Fruit fly (Drosophila melanogaster) S2 (cell line): ENCODE measurements around the gene CG12520.
A peak's percentile ranks its signal among the peaks of the same experiment; 100 is the strongest.

Experiments
- CG8478 ChIP-seq: fragments of >200 bp; optimal IDR thresholded peaks from 2 replicates; lab custom pipeline; 2018
- CTCF ChIP-seq, 2 experiments: fragments of >200 bp; optimal IDR thresholded peaks; 2 replicates each; lab custom pipeline; 2018

DNA sequence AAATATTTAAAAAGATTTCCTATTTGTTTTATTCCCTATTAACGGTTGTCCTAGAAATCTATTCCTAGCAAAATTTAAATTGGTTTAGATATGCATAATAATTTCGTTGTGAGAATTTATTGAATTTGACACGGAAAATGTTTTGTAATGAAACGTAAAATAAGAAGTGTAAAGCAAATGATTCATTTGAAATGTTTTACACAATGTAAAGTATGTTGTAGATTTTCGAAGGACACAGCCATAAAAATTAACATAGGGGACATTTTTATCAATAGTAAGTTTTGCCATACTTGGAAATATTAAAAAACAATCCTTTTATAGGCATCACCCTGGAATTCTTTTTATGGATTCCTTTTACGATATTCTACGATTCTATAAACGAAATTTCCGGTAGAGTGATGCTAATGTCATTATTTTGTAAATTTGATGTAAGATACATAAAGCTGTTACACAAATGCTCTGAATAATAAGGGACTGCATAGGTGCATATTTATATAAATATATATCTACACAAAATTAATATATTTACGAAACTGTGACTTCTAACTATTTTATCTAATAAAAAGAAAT, 44.9 kb downstream of the CG12520 start:
- TF ChIP-seq CG8478 (lab: Kevin White, UChicago) (no peak), CTCF (optimal IDR thresholded peaks at IDR 0.05; lab: Kevin White, UChicago) (peak; percentile 36 to 78)
